Worm (Caenorhabditis elegans): Measurements from ENCODE around the gene W08A12.3.
A peak's percentile ranks its signal among the peaks of the same experiment; 100 is the strongest.

The W08A12.3 gene

ce11 chrV:3693657-3694056 is 11.0 kb downstream of the W08A12.3 start:
- peak; percentile 81 for TF ChIP-seq mxl-3 (GFP tag; optimal IDR thresholded peaks at IDR 0.05)
- TF ChIP-seq ctbp-1 (GFP tag; IDR thresholded peaks at IDR 0.05), result no peak
- TF ChIP-seq nhr-28 (tag; optimal IDR thresholded peaks at IDR 0.05), result peak; percentile 57

DNA sequence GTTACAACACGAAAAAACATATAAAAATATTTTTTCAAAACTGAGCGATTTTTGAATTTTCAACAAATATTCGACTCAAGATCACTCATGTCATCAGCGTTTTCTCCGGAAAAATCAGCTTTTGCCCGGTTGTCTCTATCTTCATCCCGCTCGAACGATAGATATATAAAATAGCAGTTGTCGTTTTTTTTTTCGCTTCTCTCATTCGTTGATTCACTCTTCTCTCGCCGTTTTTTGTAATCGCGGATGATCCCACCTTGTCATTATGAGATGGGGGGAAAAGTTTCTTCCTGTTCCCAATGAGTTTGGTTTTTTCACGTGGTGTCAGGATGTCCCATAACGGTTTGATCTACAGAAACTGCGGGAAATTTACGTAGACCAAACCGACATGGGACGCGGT is 12.6 kb downstream of the W08A12.3 start:
- TF ChIP-seq nhr-11 (tag; optimal IDR thresholded peaks at IDR 0.05) (peak; percentile 36), egl-43 (GFP tag; IDR thresholded peaks at IDR 0.05) (no peak), nhr-237 (tag; optimal IDR thresholded peaks at IDR 0.05) (no peak), hif-1 (tag; optimal IDR thresholded peaks at IDR 0.05) (no peak), F44E2.7 (GFP tag; IDR thresholded peaks at IDR 0.05) (no peak), skn-1 (tag; optimal IDR thresholded peaks at IDR 0.05) (no peak), Y5F2A.4 (GFP tag; optimal IDR thresholded peaks at IDR 0.05) (no peak), lir-3 (tag; optimal IDR thresholded peaks at IDR 0.05) (no peak), mdl-1 (tag; optimal IDR thresholded peaks at IDR 0.05) (peak in 1 of 2 experiments; percentile 19), zip-2 (tag; optimal IDR thresholded peaks at IDR 0.05) (no peak), ceh-62 (tag; optimal IDR thresholded peaks at IDR 0.05) (no peak), hlh-11 (tag; optimal IDR thresholded peaks at IDR 0.05) (peak; percentile 34), F49E8.2 (tag; optimal IDR thresholded peaks at IDR 0.05; ENCODE audit: borderline replicate concordance) (no peak), daf-16 (GFP tag; optimal IDR thresholded peaks at IDR 0.05) (peak in 1 of 2 experiments; percentile 43), daf-16 (tag; optimal IDR thresholded peaks at IDR 0.05) (no peak), ztf-7 (tag; optimal IDR thresholded peaks at IDR 0.05) (no peak)

ce11 chrV:3697071-3697470 is 14.4 kb downstream of the W08A12.3 start:
- TF ChIP-seq dmd-9 (GFP tag; IDR thresholded peaks at IDR 0.05) (no peak), hlh-30 (tag; optimal IDR thresholded peaks at IDR 0.05; ENCODE audit: insufficient read depth) (peak; percentile 52), nhr-28 (tag; optimal IDR thresholded peaks at IDR 0.05) (peak; percentile 93), ZK546.5 (tag; optimal IDR thresholded peaks at IDR 0.05) (no peak), tra-1 (GFP tag; IDR thresholded peaks at IDR 0.05) (peak; percentile 70; the same call in 1 of the 2 replicates), hmg-1.1 (GFP tag; IDR thresholded peaks at IDR 0.05) (no peak), dve-1 (tag; optimal IDR thresholded peaks at IDR 0.05; ENCODE audit: insufficient read depth) (peak; percentile 86), saeg-2 (GFP tag; IDR thresholded peaks at IDR 0.05) (no peak), hif-1 (tag; optimal IDR thresholded peaks at IDR 0.05) (peak in 1 of 2 experiments; percentile 36), lin-1 (GFP tag; IDR thresholded peaks at IDR 0.05) (peak; percentile 86), lsy-2 (tag; optimal IDR thresholded peaks at IDR 0.05) (peak in 1 of 2 experiments; percentile 61), mxl-3 (GFP tag; optimal IDR thresholded peaks at IDR 0.05) (peak; percentile 46), nhr-25 (tag; optimal IDR thresholded peaks at IDR 0.05; ENCODE audit: borderline replicate concordance, insufficient read depth) (no peak), hlh-11 (tag; optimal IDR thresholded peaks at IDR 0.05) (peak; percentile 86), nhr-102 (tag; optimal IDR thresholded peaks at IDR 0.05) (peak; percentile 69), daf-16 (GFP tag; optimal IDR thresholded peaks at IDR 0.05) (peak in 1 of 2 experiments; percentile 87), daf-16 (tag; optimal IDR thresholded peaks at IDR 0.05) (peak; percentile 95), pqm-1 (tag; optimal IDR thresholded peaks at IDR 0.05) (peak; percentile 55), mep-1 (tag; optimal IDR thresholded peaks at IDR 0.05) (peak; percentile 49), ceh-62 (tag; optimal IDR thresholded peaks at IDR 0.05) (no peak), nhr-77 (tag; optimal IDR thresholded peaks at IDR 0.05) (peak; percentile 73), dmd-6 (GFP tag; IDR thresholded peaks at IDR 0.05) (peak; percentile 85), mdl-1 (tag; optimal IDR thresholded peaks at IDR 0.05) (peak in 1 of 2 experiments; percentile 61), aha-1 (tag) (peak; percentile 0), nhr-48 (tag; optimal IDR thresholded peaks at IDR 0.05) (peak; percentile 69), php-3 (GFP tag; IDR thresholded peaks at IDR 0.05) (peak; percentile 76)
